Worm (Caenorhabditis elegans) whole organism, L3 larva: Measurements from ENCODE around the gene srw-98.

Experiments used
- ama-1 ChIP-seq: fragments of 150-350 bp; optimal IDR thresholded peaks from 2 replicates; lab custom pipeline; 2018
- elt-3 ChIP-seq, 3 experiments: fragments of 150-350 bp in 1 of 3; sonication (generic microtip) in 2 of 3; optimal IDR thresholded peaks; 2 replicates in 2 of 3; 4 replicates in 1 of 3; lab custom pipeline; 2014 to 2017; ENCODE audit warnings: missing biosample characterization in 3 of 3, missing genetic modification characterization in 3 of 3
- nfya-1 ChIP-seq: sonication (generic microtip); optimal IDR thresholded peaks from 2 replicates; lab custom pipeline; 2017; ENCODE audit warnings: missing genetic modification characterization, mild to moderate bottlenecking, missing compliant biosample characterization, antibody characterized with exemption, moderate library complexity; ENCODE audit not compliant: insufficient read depth
- nhr-12 ChIP-seq: fragments of 150-350 bp; optimal IDR thresholded peaks from 2 replicates; lab custom pipeline; 2014; ENCODE audit warnings: missing biosample characterization, missing genetic modification characterization
- nhr-237 ChIP-seq: fragments of 150-350 bp; optimal IDR thresholded peaks from 2 replicates; lab custom pipeline; 2014; ENCODE audit warnings: missing biosample characterization, missing genetic modification characterization
- nhr-28 ChIP-seq: fragments of 150-350 bp; optimal IDR thresholded peaks from 2 replicates; lab custom pipeline; 2014; ENCODE audit warnings: missing biosample characterization, missing genetic modification characterization
- nhr-67 ChIP-seq: fragments of 150-350 bp; optimal IDR thresholded peaks from 2 replicates; lab custom pipeline; 2014; ENCODE audit warnings: missing biosample characterization, missing genetic modification characterization
- nhr-77 ChIP-seq: fragments of 150-350 bp; optimal IDR thresholded peaks from 2 replicates; lab custom pipeline; 2014; ENCODE audit warnings: missing biosample characterization, missing genetic modification characterization
- snpc-4 ChIP-seq: fragments of 150-350 bp; optimal IDR thresholded peaks from 2 replicates; lab custom pipeline; 2014; ENCODE audit warnings: missing biosample characterization, missing genetic modification characterization
- unc-62 ChIP-seq: fragments of 150-350 bp; sonication (generic microtip); optimal IDR thresholded peaks from 4 replicates; lab custom pipeline; 2014; ENCODE audit warnings: missing biosample characterization, missing genetic modification reagents, missing genetic modification characterization

ce11 chrV:1718232-1718631, 40.1 kb upstream of the srw-98 start:
- TF ChIP-seq nhr-77 (tag; lab: Kevin White, UChicago) (no peak), nhr-237 (no peak), unc-62 (GFP tag; lab: Kevin White, UChicago) (no peak), elt-3 (tag; optimal IDR thresholded peaks at IDR 0.05; lab: Kevin White, UChicago) (no peak), nhr-28 (tag; lab: Kevin White, UChicago) (no peak), ama-1 (no peak), nfya-1 (tag; lab: Kevin White, UChicago) (no peak), snpc-4 (no peak), nhr-12 (tag; lab: Kevin White, UChicago) (no peak), nhr-67 (tag; lab: Kevin White, UChicago) (no peak)
